Worm (Caenorhabditis elegans): ENCODE data around the gene nhr-94.

ce11 chrV:7726927-7727326 lies 40.8 kb upstream of the nhr-94 start:
- no peak for TF ChIP-seq unc-130 (tag; optimal IDR thresholded peaks at IDR 0.05)
- TF ChIP-seq aly-2 (tag; optimal IDR thresholded peaks at IDR 0.05), result no peak
- no peak for TF ChIP-seq nhr-11 (tag; optimal IDR thresholded peaks at IDR 0.05)
- no peak for TF ChIP-seq lin-39 (tag; optimal IDR thresholded peaks at IDR 0.05)
- no peak for TF ChIP-seq mdl-1 (tag; optimal IDR thresholded peaks at IDR 0.05)
- no peak for TF ChIP-seq unc-62 (GFP tag; optimal IDR thresholded peaks at IDR 0.05)
- TF ChIP-seq nhr-71 (tag; optimal IDR thresholded peaks at IDR 0.05), result peak; percentile 64
- TF ChIP-seq unc-86 (tag; optimal IDR thresholded peaks at IDR 0.05), result peak; percentile 55
- TF ChIP-seq nhr-12 (tag; optimal IDR thresholded peaks at IDR 0.05), result no peak
- TF ChIP-seq sptf-1 (tag; optimal IDR thresholded peaks at IDR 0.05), result no peak
- no peak for TF ChIP-seq egl-27 (tag; optimal IDR thresholded peaks at IDR 0.05)
- no peak for TF ChIP-seq elt-3 (tag; optimal IDR thresholded peaks at IDR 0.05)
- TF ChIP-seq mab-9 (GFP tag; IDR thresholded peaks at IDR 0.05), result no peak
- TF ChIP-seq nhr-20 (tag; optimal IDR thresholded peaks at IDR 0.05), result no peak
